Worm (Caenorhabditis elegans) whole organism, midembryonic: Measurements from ENCODE around the gene aqp-11.
A peak's percentile ranks its signal among the peaks of the same experiment; 100 is the strongest.

Source experiments
- T22C8.4 ChIP-seq: fragments of 200-800 bp; sonication (Bioruptor generic); IDR thresholded peaks from 2 replicates; pipeline ENCODE4 v1.3.6; 2022; ENCODE audit warnings: missing genetic modification characterization, missing compliant biosample characterization
- cog-1 ChIP-seq: sonication (generic microtip); optimal IDR thresholded peaks from 2 replicates; lab custom pipeline; 2016; ENCODE audit warnings: missing genetic modification characterization, missing compliant biosample characterization
- flt-1 ChIP-seq: fragments of 200-800 bp; sonication (Bioruptor generic); IDR thresholded peaks from 2 replicates; pipeline ENCODE4 v1.3.6; 2022; ENCODE audit warnings: missing genetic modification characterization, missing compliant biosample characterization
- klf-2 ChIP-seq: fragments of 200-800 bp; sonication (Bioruptor generic); conservative IDR thresholded peaks from 2 replicates; pipeline ENCODE4 v1.3.6; 2022; ENCODE audit warnings: missing genetic modification reagents, missing genetic modification characterization, missing compliant biosample characterization
- med-1 ChIP-seq: sonication (generic microtip); optimal IDR thresholded peaks from 2 replicates; lab custom pipeline; 2017; ENCODE audit warnings: missing genetic modification characterization, mild to moderate bottlenecking, missing compliant biosample characterization, antibody characterized with exemption, missing genetic modification reagents; ENCODE audit not compliant: insufficient read depth
- ref-1 ChIP-seq: fragments of 200-800 bp; sonication (Bioruptor generic); conservative IDR thresholded peaks from 2 replicates; pipeline ENCODE4 v1.3.6; 2022; ENCODE audit warnings: missing genetic modification reagents, missing genetic modification characterization, missing compliant biosample characterization
- tab-1 ChIP-seq: fragments of 200-800 bp; sonication (Bioruptor generic); IDR thresholded peaks from 2 replicates; pipeline ENCODE4 v1.3.6; 2022; ENCODE audit warnings: missing genetic modification characterization, missing compliant biosample characterization
- ztf-23 ChIP-seq: fragments of 200-800 bp; sonication (Bioruptor generic); IDR thresholded peaks from 2 replicates; pipeline ENCODE4 v1.3.6; 2022; ENCODE audit warnings: missing genetic modification reagents, missing genetic modification characterization, missing compliant biosample characterization
- ztf-29 ChIP-seq: fragments of 200-800 bp; sonication (Bioruptor generic); IDR thresholded peaks from 2 replicates; pipeline ENCODE4 v1.3.6; 2022; ENCODE audit warnings: missing genetic modification reagents, missing genetic modification characterization, missing compliant biosample characterization

- no peak for TF ChIP-seq ref-1 (GFP tag; lab: Robert Waterston, UW)
- peak; percentile 84 for TF ChIP-seq flt-1 (GFP tag; lab: Robert Waterston, UW)
- TF ChIP-seq klf-2 (GFP tag; lab: Robert Waterston, UW) = no peak
- TF ChIP-seq cog-1 (tag; lab: Kevin White, UChicago) = peak; percentile 98
- TF ChIP-seq ztf-29 (GFP tag; lab: Robert Waterston, UW) = no peak; the same call in 1 of the 2 replicates
- TF ChIP-seq ztf-23 (GFP tag; lab: Robert Waterston, UW) = peak; percentile 100
- peak; percentile 31 for TF ChIP-seq med-1 (GFP tag; lab: Kevin White, UChicago)
- TF ChIP-seq T22C8.4 (GFP tag; lab: Robert Waterston, UW) = peak; percentile 96
- no peak for TF ChIP-seq tab-1 (GFP tag; lab: Robert Waterston, UW)
Observed at ce11 chrIII:13643534-13643933, 29.5 kb upstream of the aqp-11 start, which contains the start of the genes drr-2 and set-16.
